Worm (Caenorhabditis elegans) whole organism, young adult: ENCODE measurements around the gene C15H9.3.

Experiments
- D2030.7 ChIP-seq: fragments of 200-800 bp; sonication (Bioruptor generic); IDR thresholded peaks from 2 replicates; pipeline ENCODE4 v1.3.6; 2022; ENCODE audit warnings: missing genetic modification reagents, missing genetic modification characterization, missing compliant biosample characterization
- F49E8.2 ChIP-seq: sonication (generic microtip); optimal IDR thresholded peaks from 3 replicates; lab custom pipeline; 2017; ENCODE audit warnings: missing genetic modification characterization, mild to moderate bottlenecking, missing compliant biosample characterization, antibody characterized with exemption, moderate library complexity; ENCODE audit not compliant: insufficient read depth
- akir-1 ChIP-seq: fragments of 200-800 bp; sonication (Bioruptor generic); optimal IDR thresholded peaks from 2 replicates; lab custom pipeline; 2018; ENCODE audit warnings: mild to moderate bottlenecking, missing genetic modification characterization, moderate library complexity, missing compliant biosample characterization
- attf-6 ChIP-seq: fragments of 200-800 bp; sonication (Bioruptor generic); IDR thresholded peaks from 2 replicates; pipeline ENCODE4 v1.3.6; 2022; ENCODE audit warnings: missing genetic modification reagents, missing genetic modification characterization, missing compliant biosample characterization
- dpl-1 ChIP-seq: fragments of 150-350 bp; optimal IDR thresholded peaks from 2 replicates; lab custom pipeline; 2014; ENCODE audit warnings: missing biosample characterization, missing genetic modification reagents, missing genetic modification characterization
- madf-8 ChIP-seq: fragments of 200-800 bp; sonication (Bioruptor generic); conservative IDR thresholded peaks from 2 replicates; pipeline ENCODE4 v1.3.6; 2022; ENCODE audit warnings: missing genetic modification reagents, missing genetic modification characterization, missing compliant biosample characterization
- mel-28 ChIP-seq: sonication (generic microtip); optimal IDR thresholded peaks from 2 replicates; lab custom pipeline; 2016; ENCODE audit warnings: borderline replicate concordance, mild to moderate bottlenecking, missing genetic modification characterization, missing compliant biosample characterization
- nhr-90 ChIP-seq: sonication (generic microtip); optimal IDR thresholded peaks from 2 replicates; lab custom pipeline; 2016; ENCODE audit warnings: missing genotype, mild to moderate bottlenecking, missing genetic modification characterization, missing compliant biosample characterization
- rec-8 ChIP-seq, 2 experiments: sonication (generic microtip); optimal IDR thresholded peaks; 2 replicates each; lab custom pipeline; 2016; ENCODE audit warnings: mild to moderate bottlenecking in 2 of 2, missing genetic modification characterization in 2 of 2, missing genetic modification reagents in 2 of 2, missing genotype in 2 of 2, missing biosample characterization in 1 of 2, missing compliant biosample characterization in 1 of 2, moderate library complexity in 1 of 2
- rpc-1 ChIP-seq, 2 experiments: fragments of 150-350 bp in 1 of 2; sonication (generic microtip) in 1 of 2; optimal IDR thresholded peaks; 2 replicates each; lab custom pipeline; 2014 to 2018; ENCODE audit warnings: missing biosample characterization in 1 of 2, missing genetic modification characterization in 1 of 2, missing genetic modification reagents in 1 of 2, missing genotype in 1 of 2
- sea-2 ChIP-seq: fragments of 200-800 bp; sonication (Bioruptor generic); IDR thresholded peaks from 2 replicates; pipeline ENCODE4 v1.3.6; 2022; ENCODE audit warnings: missing genetic modification characterization, missing compliant biosample characterization
- snpc-3.4 ChIP-seq: sonication (generic microtip); optimal IDR thresholded peaks from 2 replicates; lab custom pipeline; 2017; ENCODE audit warnings: missing genetic modification characterization, mild to moderate bottlenecking, missing compliant biosample characterization, antibody characterized with exemption, moderate library complexity, missing genotype, missing genetic modification reagents
- unc-62 ChIP-seq: fragments of 150-350 bp; optimal IDR thresholded peaks from 2 replicates; lab custom pipeline; 2014; ENCODE audit warnings: missing biosample characterization, missing genetic modification reagents, missing genetic modification characterization

DNA sequence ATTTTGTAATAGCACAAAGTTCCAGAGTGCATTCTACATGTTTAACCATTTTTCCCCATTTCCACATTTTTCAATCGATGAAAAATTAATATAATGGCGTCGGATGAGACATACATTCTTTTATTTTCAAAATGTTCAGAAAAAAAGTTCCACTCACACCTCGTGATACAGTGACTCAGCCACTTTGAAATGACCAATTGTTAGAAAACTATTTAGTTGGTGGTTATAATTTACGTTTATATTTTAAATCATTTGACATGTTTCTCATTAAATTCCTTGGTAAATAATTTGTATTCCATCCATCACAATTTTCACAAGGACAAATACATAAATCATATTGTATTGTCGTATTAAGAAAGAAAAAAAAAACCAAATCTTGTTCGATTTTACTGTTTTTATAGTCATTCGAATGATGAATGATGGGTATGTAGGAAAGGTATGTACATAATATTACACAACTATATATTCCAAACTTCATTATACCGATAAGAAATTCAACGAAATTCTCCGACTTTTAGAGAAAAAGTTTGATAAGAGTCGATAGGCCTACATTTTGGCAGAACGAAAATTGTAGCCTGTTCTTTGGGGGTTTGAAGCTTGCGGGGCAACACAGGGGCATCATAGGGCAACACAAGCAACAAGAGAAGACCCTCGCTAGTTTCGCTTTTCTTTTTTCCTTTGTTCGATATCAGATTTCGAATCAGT, 15.1 kb upstream of the C15H9.3 start:
- TF ChIP-seq snpc-3.4 (no peak), rpc-1 (optimal IDR thresholded peaks at IDR 0.05; lab: Kevin White, UChicago) (no peak), rpc-1 (tag; optimal IDR thresholded peaks at IDR 0.05; lab: Kevin White, UChicago) (no peak), unc-62 (no peak), F49E8.2 (tag; lab: Kevin White, UChicago) (no peak), mel-28 (tag; lab: Kevin White, UChicago) (no peak), dpl-1 (no peak), sea-2 (GFP tag; lab: Robert Waterston, UW) (no peak), nhr-90 (tag; lab: Kevin White, UChicago) (no peak), D2030.7 (no peak), rec-8 (tag; optimal IDR thresholded peaks at IDR 0.05; lab: Kevin White, UChicago) (no peak), attf-6 (GFP tag; lab: Robert Waterston, UW) (no peak), madf-8 (no peak), akir-1 (GFP tag; lab: Kevin White, UChicago) (no peak)
